Fruit fly (Drosophila melanogaster): ENCODE measurements around the gene qm.

qm gene

dm6 chr3L:7369543-7369942, 21.4 kb downstream of the qm start, which contains the start of gene akirin:
Gene akirin, plus strand, starts transcription at chr3L:7369843.
- TF ChIP-seq tj (GFP tag; optimal IDR thresholded peaks at IDR 0.05) (no peak), bab1 (GFP tag; optimal IDR thresholded peaks at IDR 0.05) (no peak), cic (GFP tag; optimal IDR thresholded peaks at IDR 0.05) (no peak), CG5204 (GFP tag; optimal IDR thresholded peaks at IDR 0.05) (no peak), CG7101 (tag; optimal IDR thresholded peaks at IDR 0.05) (no peak), CG7045 (GFP tag; optimal IDR thresholded peaks at IDR 0.05) (no peak), CG12768 (GFP tag; optimal IDR thresholded peaks at IDR 0.05) (no peak), kay (GFP tag; ENCODE audit: borderline replicate concordance) (no peak), ovo (GFP tag; optimal IDR thresholded peaks at IDR 0.05) (no peak), CG1620 (GFP tag; optimal IDR thresholded peaks at IDR 0.05) (no peak), CG14711 (tag; optimal IDR thresholded peaks at IDR 0.05) (no peak), Hr96 (GFP tag; optimal IDR thresholded peaks at IDR 0.05) (no peak), cnc (optimal IDR thresholded peaks at IDR 0.05) (no peak)

dm6 chr3L:7370231-7370882, 22.2 kb downstream of the qm start:
- peak; percentile 68 for TF ChIP-seq pad (GFP tag; optimal IDR thresholded peaks at IDR 0.05)
- TF ChIP-seq cic (GFP tag; optimal IDR thresholded peaks at IDR 0.05), result peak; percentile 9
- peak; percentile 35 for TF ChIP-seq tj (GFP tag; optimal IDR thresholded peaks at IDR 0.05)
- TF ChIP-seq CG33017 (tag; optimal IDR thresholded peaks at IDR 0.05), result no peak
- TF ChIP-seq CG12768 (GFP tag; optimal IDR thresholded peaks at IDR 0.05), result no peak
- no peak for TF ChIP-seq kay (GFP tag; ENCODE audit: borderline replicate concordance)
- TF ChIP-seq Mnt (GFP tag; optimal IDR thresholded peaks at IDR 0.05), result peak; percentile 91
- TF ChIP-seq CG11617 (GFP tag; optimal IDR thresholded peaks at IDR 0.05), result peak; percentile 52
- peak; percentile 14 for TF ChIP-seq CG7101 (tag; optimal IDR thresholded peaks at IDR 0.05)

DNA sequence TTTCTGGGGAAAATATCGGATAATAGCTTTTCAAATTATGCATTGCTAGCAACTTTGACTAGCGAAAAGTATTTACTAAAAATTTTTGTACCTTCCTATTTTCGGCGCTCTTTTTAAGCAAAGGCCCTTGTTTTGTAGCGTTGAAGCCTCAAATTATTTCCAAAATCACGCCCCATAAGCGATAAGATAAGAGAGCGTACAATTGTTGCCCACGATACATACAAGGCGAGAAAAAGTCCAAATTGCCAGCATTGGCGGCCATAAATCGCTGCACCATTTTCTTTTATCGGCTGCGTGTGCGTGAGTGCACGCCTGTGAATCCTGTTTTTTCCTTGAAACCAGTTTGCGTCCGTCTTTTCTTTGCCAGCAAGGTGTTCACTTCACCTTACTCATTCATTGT, 23.2 kb downstream of the qm start:
- TF ChIP-seq Hr96 (GFP tag; optimal IDR thresholded peaks at IDR 0.05) (no peak), kay (GFP tag; ENCODE audit: borderline replicate concordance) (peak; percentile 46)

dm6 chr3L:7376151-7376550, 28.0 kb downstream of the qm start:
- TF ChIP-seq bab1 (GFP tag; optimal IDR thresholded peaks at IDR 0.05), result no peak
- TF ChIP-seq cnc (optimal IDR thresholded peaks at IDR 0.05), result no peak
- no peak for TF ChIP-seq tj (GFP tag; optimal IDR thresholded peaks at IDR 0.05)
- TF ChIP-seq CG7101 (tag; optimal IDR thresholded peaks at IDR 0.05), result no peak
- no peak for TF ChIP-seq CG14711 (tag; optimal IDR thresholded peaks at IDR 0.05)
- no peak for TF ChIP-seq pad (GFP tag; optimal IDR thresholded peaks at IDR 0.05)

DNA sequence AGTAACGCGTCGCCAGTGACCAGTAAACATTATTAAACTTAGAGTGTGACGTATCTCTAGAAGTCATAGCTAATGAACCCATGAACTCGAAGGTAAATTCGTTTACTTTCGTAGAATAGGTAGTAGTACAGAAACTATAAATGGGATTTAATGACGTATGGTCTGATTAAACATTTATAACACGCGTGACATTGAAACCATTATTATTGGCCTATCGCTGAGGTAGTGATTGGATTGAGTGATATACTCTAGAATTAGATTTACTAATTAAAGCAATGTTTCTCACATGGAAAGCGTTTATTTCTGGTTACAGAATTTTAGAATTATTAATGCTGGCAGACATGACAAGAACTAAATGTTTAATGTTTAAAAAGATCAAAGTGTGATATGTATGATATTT, 28.7 kb downstream of the qm start:
- TF ChIP-seq CG33017 (tag; optimal IDR thresholded peaks at IDR 0.05) (no peak), CG11617 (GFP tag; optimal IDR thresholded peaks at IDR 0.05) (no peak), bab1 (GFP tag; optimal IDR thresholded peaks at IDR 0.05) (no peak), Crg-1 (GFP tag; optimal IDR thresholded peaks at IDR 0.05) (no peak), Hr96 (GFP tag; optimal IDR thresholded peaks at IDR 0.05) (no peak), Mnt (GFP tag; optimal IDR thresholded peaks at IDR 0.05) (no peak), CG7101 (tag; optimal IDR thresholded peaks at IDR 0.05) (no peak), CG7045 (GFP tag; optimal IDR thresholded peaks at IDR 0.05) (no peak), ovo (GFP tag; optimal IDR thresholded peaks at IDR 0.05) (no peak), kay (GFP tag; ENCODE audit: borderline replicate concordance) (no peak)

DNA sequence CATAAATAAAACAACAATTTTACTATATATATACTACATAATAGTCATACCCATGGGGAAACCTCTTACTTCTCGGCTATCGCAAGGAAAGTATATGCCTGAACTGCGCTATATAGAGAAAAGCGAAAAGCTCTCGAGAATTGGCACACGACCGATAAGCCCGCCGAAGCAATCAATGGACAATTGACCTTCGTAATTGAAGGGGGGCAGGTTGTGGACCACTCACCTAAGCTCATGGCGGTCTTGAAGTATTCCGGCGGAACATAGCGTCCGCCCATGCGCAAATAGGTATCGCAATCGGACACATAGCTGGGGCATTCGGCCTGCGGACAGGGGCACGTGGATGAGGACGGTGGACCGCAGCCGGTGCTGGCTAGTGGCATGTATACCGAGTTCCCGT, 32.3 kb downstream of the qm start:
- TF ChIP-seq cic (GFP tag; optimal IDR thresholded peaks at IDR 0.05), result peak; percentile 13
- TF ChIP-seq cnc (optimal IDR thresholded peaks at IDR 0.05), result no peak

- TF ChIP-seq CG12768 (GFP tag; optimal IDR thresholded peaks at IDR 0.05) (peak; percentile 19), cic (GFP tag; optimal IDR thresholded peaks at IDR 0.05) (no peak), cnc (optimal IDR thresholded peaks at IDR 0.05) (no peak), tj (GFP tag; optimal IDR thresholded peaks at IDR 0.05) (peak; percentile 97), Mnt (GFP tag; optimal IDR thresholded peaks at IDR 0.05) (peak; percentile 67), CG14711 (tag; optimal IDR thresholded peaks at IDR 0.05) (peak; percentile 9), CG7045 (GFP tag; optimal IDR thresholded peaks at IDR 0.05) (peak; percentile 23), ovo (GFP tag; optimal IDR thresholded peaks at IDR 0.05) (peak; percentile 53), CG1620 (GFP tag; optimal IDR thresholded peaks at IDR 0.05) (peak; percentile 64), CG11617 (GFP tag; optimal IDR thresholded peaks at IDR 0.05) (peak; percentile 61), bab1 (GFP tag; optimal IDR thresholded peaks at IDR 0.05) (peak; percentile 55), Clk (GFP tag; optimal IDR thresholded peaks at IDR 0.05) (no peak), toe (GFP tag; optimal IDR thresholded peaks at IDR 0.05) (no peak), Hr96 (GFP tag; optimal IDR thresholded peaks at IDR 0.05) (peak; percentile 66), kay (GFP tag; ENCODE audit: borderline replicate concordance) (peak; percentile 91), pad (GFP tag; optimal IDR thresholded peaks at IDR 0.05) (peak; percentile 45), Crg-1 (GFP tag; optimal IDR thresholded peaks at IDR 0.05) (peak; percentile 43), CG33017 (tag; optimal IDR thresholded peaks at IDR 0.05) (peak; percentile 0), CG7101 (tag; optimal IDR thresholded peaks at IDR 0.05) (peak; percentile 46), CG5204 (GFP tag; optimal IDR thresholded peaks at IDR 0.05) (peak; percentile 51)
Observed at dm6 chr3L:7381359-7381976, 33.4 kb downstream of the qm start, which contains the start of the genes SMSr and smid. Gene SMSr, minus strand, starts transcription at chr3L:7381474. Gene smid, plus strand, starts transcription at chr3L:7381614.

Data from whole organism, adult.